Fruit fly (Drosophila melanogaster) whole organism, embryonic: ENCODE results near the gene CG17234.
A peak's percentile ranks its signal among the peaks of the same experiment; 100 is the strongest.

Experiments
- Atf6 ChIP-seq: fragments of 200-800 bp; sonication (Bioruptor generic); IDR thresholded peaks from 2 replicates; pipeline ENCODE4 v1.3.6; 2022; ENCODE audit warnings: missing biosample characterization, missing genetic modification characterization
- CG10462 ChIP-seq: fragments of 200-800 bp; sonication (Bioruptor generic); optimal IDR thresholded peaks from 2 replicates; lab custom pipeline; 2016; ENCODE audit warnings: missing biosample characterization, missing genetic modification characterization
- CG13287 ChIP-seq: fragments of 200-800 bp; sonication (Bioruptor generic); IDR thresholded peaks from 2 replicates; pipeline ENCODE4 v1.3.6; 2022; ENCODE audit warnings: missing biosample characterization, missing genetic modification characterization; ENCODE audit not compliant: partially characterized antibody
- CG14710 ChIP-seq: fragments of 200-800 bp; sonication (Bioruptor generic); optimal IDR thresholded peaks from 3 replicates; lab custom pipeline; 2019; ENCODE audit warnings: missing biosample characterization, mild to moderate bottlenecking, missing genetic modification characterization, moderate library complexity
- CG16813 ChIP-seq: fragments of 200-800 bp; sonication (Bioruptor generic); IDR thresholded peaks from 3 replicates; pipeline ENCODE4 v1.3.6; 2022; ENCODE audit warnings: missing biosample characterization, missing genetic modification characterization; ENCODE audit not compliant: partially characterized antibody
- CG17361 ChIP-seq: fragments of 200-800 bp; sonication (Bioruptor generic); IDR thresholded peaks from 3 replicates; pipeline ENCODE4 v1.3.6; 2022; ENCODE audit warnings: missing biosample characterization, missing genetic modification characterization
- CG34224 ChIP-seq: fragments of 200-800 bp; sonication (Bioruptor generic); IDR thresholded peaks from 3 replicates; pipeline ENCODE4 v1.3.6; 2022; ENCODE audit warnings: missing biosample characterization, missing genetic modification characterization; ENCODE audit not compliant: partially characterized antibody
- CG34376 ChIP-seq: fragments of 200-800 bp; sonication (Bioruptor generic); optimal IDR thresholded peaks from 2 replicates; lab custom pipeline; 2018; ENCODE audit warnings: missing biosample characterization, mild to moderate bottlenecking, missing genetic modification characterization
- CG3726 ChIP-seq: fragments of 200-800 bp; sonication (Bioruptor generic); IDR thresholded peaks from 3 replicates; pipeline ENCODE4, ENCODE4 v1.3.6; 2022; ENCODE audit warnings: missing biosample characterization, missing genetic modification characterization
- CG3995 ChIP-seq: fragments of 200-800 bp; sonication (Bioruptor generic); optimal IDR thresholded peaks from 3 replicates; lab custom pipeline; 2016; ENCODE audit warnings: missing biosample characterization, missing genetic modification characterization
- CG4328 ChIP-seq: fragments of 200-800 bp; sonication (Bioruptor generic); optimal IDR thresholded peaks from 3 replicates; lab custom pipeline; 2017; ENCODE audit warnings: missing biosample characterization, missing genetic modification reagents, missing genetic modification characterization
- CG4360 ChIP-seq: fragments of 200-800 bp; sonication (Bioruptor generic); IDR thresholded peaks from 2 replicates; pipeline ENCODE4 v1.3.6; 2022; ENCODE audit warnings: missing biosample characterization, missing genetic modification characterization
- CG4617 ChIP-seq: fragments of 200-800 bp; sonication (Bioruptor generic); optimal IDR thresholded peaks from 3 replicates; lab custom pipeline; 2016; ENCODE audit warnings: missing biosample characterization, missing genetic modification characterization, borderline replicate concordance
- CG6791 ChIP-seq: fragments of 200-800 bp; sonication (Bioruptor generic); IDR thresholded peaks from 3 replicates; pipeline ENCODE4 v1.3.6; 2022; ENCODE audit warnings: missing biosample characterization, missing genetic modification characterization; ENCODE audit not compliant: partially characterized antibody
- CG8290 ChIP-seq, 3 experiments: fragments of 200-800 bp; sonication (Bioruptor generic); optimal IDR thresholded peaks; 2 replicates each; lab custom pipeline; 2016 to 2019; ENCODE audit warnings: missing biosample characterization in 3 of 3, missing genetic modification characterization in 3 of 3, mild to moderate bottlenecking in 2 of 3, moderate library complexity in 1 of 3
- CG9797 ChIP-seq: fragments of 200-800 bp; sonication (Bioruptor generic); optimal IDR thresholded peaks from 3 replicates; lab custom pipeline; 2018; ENCODE audit warnings: missing biosample characterization, mild to moderate bottlenecking, missing genetic modification characterization
- CG9932 ChIP-seq: fragments of 200-800 bp; sonication (Bioruptor generic); IDR thresholded peaks from 2 replicates; pipeline ENCODE4 v1.3.6; 2022; ENCODE audit warnings: missing biosample characterization, missing genetic modification characterization
- CHES-1-like ChIP-seq: fragments of 200-800 bp; sonication (Bioruptor generic); optimal IDR thresholded peaks from 2 replicates; lab custom pipeline; 2016; ENCODE audit warnings: missing biosample characterization, missing genetic modification characterization
- CrebB ChIP-seq: fragments of 200-800 bp; sonication (Bioruptor generic); optimal IDR thresholded peaks from 3 replicates; lab custom pipeline; 2018; ENCODE audit warnings: missing biosample characterization, mild to moderate bottlenecking, missing genetic modification characterization
- Dp ChIP-seq: fragments of 200-800 bp; sonication (Bioruptor generic); optimal IDR thresholded peaks from 2 replicates; lab custom pipeline; 2018; ENCODE audit warnings: missing biosample characterization, mild to moderate bottlenecking, missing genetic modification characterization, moderate library complexity
- Hr39 ChIP-seq: fragments of >200 bp; optimal IDR thresholded peaks from 2 replicates; lab custom pipeline; 2017
- MESR4 ChIP-seq: fragments of 200-800 bp; sonication (Bioruptor generic); optimal IDR thresholded peaks from 2 replicates; lab custom pipeline; 2018; ENCODE audit warnings: missing biosample characterization, mild to moderate bottlenecking, missing genetic modification characterization, moderate library complexity
- Max ChIP-seq: fragments of 200-800 bp; sonication (Bioruptor generic); optimal IDR thresholded peaks from 2 replicates; lab custom pipeline; 2016; ENCODE audit warnings: missing biosample characterization, mild to moderate bottlenecking, missing genetic modification characterization
- NK7.1 ChIP-seq: fragments of 200-800 bp; sonication (Bioruptor generic); optimal IDR thresholded peaks from 3 replicates; lab custom pipeline; 2016; ENCODE audit warnings: missing biosample characterization, missing genetic modification characterization
- NfI ChIP-seq: fragments of 200-800 bp; sonication (Bioruptor generic); optimal IDR thresholded peaks from 3 replicates; lab custom pipeline; 2018; ENCODE audit warnings: missing biosample characterization, mild to moderate bottlenecking, missing genetic modification characterization, moderate library complexity
- Opbp ChIP-seq: fragments of 200-800 bp; sonication (Bioruptor generic); IDR thresholded peaks from 3 replicates; pipeline ENCODE4 v1.3.6; 2022; ENCODE audit warnings: missing biosample characterization, missing genetic modification characterization; ENCODE audit not compliant: partially characterized antibody
- Spps ChIP-seq: fragments of 200-800 bp; sonication (Bioruptor generic); optimal IDR thresholded peaks from 2 replicates; lab custom pipeline; 2018; ENCODE audit warnings: missing biosample characterization, mild to moderate bottlenecking, missing genetic modification characterization
- Xrp1 ChIP-seq: fragments of 200-800 bp; sonication (Bioruptor generic); IDR thresholded peaks from 2 replicates; pipeline ENCODE4 v1.3.6; 2022; ENCODE audit warnings: missing biosample characterization, missing genetic modification characterization
- amos ChIP-seq: fragments of 200-800 bp; sonication (Bioruptor generic); IDR thresholded peaks from 2 replicates; pipeline ENCODE4 v1.3.6; 2022; ENCODE audit warnings: missing biosample characterization, missing genetic modification characterization; ENCODE audit not compliant: partially characterized antibody
- ato ChIP-seq: fragments of 200-800 bp; sonication (Bioruptor generic); IDR thresholded peaks from 2 replicates; pipeline ENCODE4 v1.3.6; 2022; ENCODE audit warnings: missing biosample characterization, missing genetic modification characterization; ENCODE audit not compliant: partially characterized antibody
- cas ChIP-seq: fragments of 200-800 bp; sonication (Bioruptor generic); IDR thresholded peaks from 2 replicates; pipeline ENCODE4 v1.3.6; 2022; ENCODE audit warnings: missing biosample characterization, missing genetic modification characterization
- caup ChIP-seq: fragments of 200-800 bp; sonication (Bioruptor generic); optimal IDR thresholded peaks from 3 replicates; lab custom pipeline; 2017; ENCODE audit warnings: missing biosample characterization, mild to moderate bottlenecking, missing genetic modification characterization, moderate library complexity; ENCODE audit not compliant: severe bottlenecking
- cg ChIP-seq: fragments of 200-800 bp; sonication (Bioruptor generic); optimal IDR thresholded peaks from 3 replicates; lab custom pipeline; 2019; ENCODE audit warnings: missing biosample characterization, mild to moderate bottlenecking, missing genetic modification characterization, moderate library complexity
- cwo ChIP-seq: fragments of 200-800 bp; sonication (Bioruptor generic); optimal IDR thresholded peaks from 3 replicates; lab custom pipeline; 2017; ENCODE audit warnings: missing biosample characterization, missing genetic modification characterization, mild to moderate bottlenecking, moderate library complexity, missing genetic modification reagents
- inv ChIP-seq: fragments of 200-800 bp; sonication (Bioruptor generic); IDR thresholded peaks from 2 replicates; pipeline ENCODE4 v1.3.6; 2022; ENCODE audit warnings: missing biosample characterization, missing genetic modification characterization; ENCODE audit not compliant: partially characterized antibody
- lbe ChIP-seq: fragments of 200-800 bp; sonication (Bioruptor generic); optimal IDR thresholded peaks from 2 replicates; lab custom pipeline; 2016; ENCODE audit warnings: missing biosample characterization, mild to moderate bottlenecking, missing genetic modification characterization
- mirr ChIP-seq: fragments of 200-800 bp; sonication (Bioruptor generic); optimal IDR thresholded peaks from 3 replicates; lab custom pipeline; 2018; ENCODE audit warnings: missing biosample characterization, mild to moderate bottlenecking, missing genetic modification characterization
- pzg ChIP-seq: fragments of 200-800 bp; sonication (Bioruptor generic); optimal IDR thresholded peaks from 3 replicates; lab custom pipeline; 2018; ENCODE audit warnings: missing biosample characterization, mild to moderate bottlenecking, missing genetic modification characterization, moderate library complexity
- rib ChIP-seq: fragments of 200-800 bp; sonication (Bioruptor generic); IDR thresholded peaks from 2 replicates; pipeline ENCODE4 v1.3.6; 2022; ENCODE audit warnings: missing biosample characterization, missing genetic modification characterization
- sens ChIP-seq: fragments of 200-800 bp; sonication (Bioruptor generic); peaks from one replicate; lab custom pipeline; 2016; ENCODE audit warnings: missing biosample characterization, missing genetic modification characterization
- seq ChIP-seq: fragments of 200-800 bp; sonication (Bioruptor generic); IDR thresholded peaks from 2 replicates; pipeline ENCODE4 v1.3.6; 2022; ENCODE audit warnings: missing biosample characterization, missing genetic modification characterization
- slbo ChIP-seq: fragments of 200-800 bp; sonication (Bioruptor generic); IDR thresholded peaks from 2 replicates; pipeline ENCODE4 v1.3.6; 2022; ENCODE audit warnings: missing biosample characterization, missing genetic modification characterization
- sqz ChIP-seq: fragments of 200-800 bp; sonication (Bioruptor generic); optimal IDR thresholded peaks from 3 replicates; lab custom pipeline; 2018; ENCODE audit warnings: missing biosample characterization, mild to moderate bottlenecking, missing genetic modification characterization
- tll ChIP-seq, 2 experiments: fragments of 200-800 bp in 1 of 2; fragments of >200 bp in 1 of 2; sonication (Bioruptor generic) in 1 of 2; optimal IDR thresholded peaks; 2 replicates each; lab custom pipeline; 2017 to 2019; ENCODE audit warnings: missing biosample characterization in 2 of 2, missing genetic modification characterization in 2 of 2, mild to moderate bottlenecking in 1 of 2, moderate library complexity in 1 of 2
- trem ChIP-seq: fragments of 200-800 bp; optimal IDR thresholded peaks from 3 replicates; lab custom pipeline; 2019; ENCODE audit warnings: missing biosample characterization, mild to moderate bottlenecking, missing genetic modification characterization, moderate library complexity
- zen ChIP-seq: fragments of 200-800 bp; sonication (Bioruptor generic); optimal IDR thresholded peaks from 3 replicates; lab custom pipeline; 2018; ENCODE audit warnings: missing biosample characterization, mild to moderate bottlenecking, missing genetic modification characterization, moderate library complexity

The CG17234 gene

dm6 chr2L:2216065-2216464, 36.8 kb upstream of the CG17234 start, which contains the start of gene daed (continued):
- TF ChIP-seq CrebB (no peak), CG4617 (GFP tag; lab: Kevin White, UChicago) (peak; percentile 29), NK7.1 (no peak), CG6791 (GFP tag; lab: Robert Waterston, UW) (peak; percentile 27; the same call in 1 of the 3 replicates), CG17361 (GFP tag; lab: Robert Waterston, UW) (no peak), CG34376 (peak; percentile 2), CG4328 (GFP tag; lab: Kevin White, UChicago) (no peak), CG10462 (GFP tag; lab: Kevin White, UChicago) (no peak)
- TF ChIP-seq, all 482 proteins: peak for 25

- TF ChIP-seq CG9797 (GFP tag; lab: Kevin White, UChicago) (peak; percentile 18), CHES-1-like (peak; percentile 59), sqz (GFP tag; lab: Kevin White, UChicago) (peak; percentile 49), CG8290 (GFP tag; optimal IDR thresholded peaks at IDR 0.05; lab: Kevin White, UChicago) (no peak), CG8290 (tag; optimal IDR thresholded peaks at IDR 0.05; lab: Kevin White, UChicago) (peak in 1 of 2 experiments; percentile 71), zen (tag; lab: Kevin White, UChicago) (peak; percentile 44), CG3726 (GFP tag; lab: Robert Waterston, UW) (no peak), pzg (GFP tag; lab: Kevin White, UChicago) (peak; percentile 71), CG3995 (GFP tag; lab: Kevin White, UChicago) (peak; percentile 41), rib (GFP tag; lab: Robert Waterston, UW) (0 out of 2 replicates have a peak, but pooled peaks have one; percentile 19), caup (GFP tag; lab: Kevin White, UChicago) (peak; percentile 9), CG16813 (peak; percentile 57; the same call in 1 of the 3 replicates), cg (peak; percentile 71), amos (peak; percentile 55; the same call in 1 of the 2 replicates), Opbp (GFP tag; lab: Robert Waterston, UW) (peak; percentile 52; the same call in 1 of the 3 replicates), sens (GFP tag; lab: Kevin White, UChicago) (peak; percentile 58), Atf6 (0 out of 2 replicates have a peak, but pooled peaks have one; percentile 19), tll (GFP tag; optimal IDR thresholded peaks at IDR 0.05; lab: Kevin White, UChicago) (no peak), lbe (GFP tag; lab: Kevin White, UChicago) (peak; percentile 22), cas (GFP tag; lab: Robert Waterston, UW) (no peak), Dp (GFP tag; lab: Kevin White, UChicago) (peak; percentile 24), MESR4 (GFP tag; lab: Kevin White, UChicago) (peak; percentile 42), mirr (GFP tag; lab: Kevin White, UChicago) (peak; percentile 47), ato (peak; percentile 45), CG14710 (tag; lab: Kevin White, UChicago) (peak; percentile 81), Hr39 (no peak), Spps (tag; lab: Kevin White, UChicago) (no peak), trem (peak; percentile 8), CG13287 (peak; percentile 65), seq (GFP tag; lab: Robert Waterston, UW) (no peak), CG34224 (GFP tag; lab: Robert Waterston, UW) (peak; percentile 63; the same call in 2 of the 3 replicates), CG4360 (GFP tag; lab: Robert Waterston, UW) (0 out of 2 replicates have a peak, but pooled peaks have one; percentile 12), Max (GFP tag; lab: Kevin White, UChicago) (peak; percentile 63), CG34376 (peak; percentile 68), slbo (GFP tag; lab: Robert Waterston, UW) (peak; percentile 19; the same call in 1 of the 2 replicates), cwo (peak; percentile 57), NfI (GFP tag; lab: Kevin White, UChicago) (peak; percentile 14), Xrp1 (GFP tag; lab: Robert Waterston, UW) (peak; percentile 44), inv (no peak), CG9932 (peak; percentile 48)
Measured at dm6 chr2L:2217067-2217684, 35.7 kb upstream of the CG17234 start, which contains the start of the genes CG15386, CG42371 and mio. CG15386 (minus strand) TSS chr2L:2217246. CG42371 (minus strand) TSS chr2L:2217246. mio (plus strand) TSS chr2L:2217290.
